Worm (Caenorhabditis elegans) whole organism, midembryonic: ENCODE data around the gene C09B7.2.

ENCODE experiments used
- T22C8.4 ChIP-seq: fragments of 200-800 bp; sonication (Bioruptor generic); IDR thresholded peaks from 2 replicates; pipeline ENCODE4 v1.3.6; 2022; ENCODE audit warnings: missing genetic modification characterization, missing compliant biosample characterization
- cog-1 ChIP-seq: sonication (generic microtip); optimal IDR thresholded peaks from 2 replicates; lab custom pipeline; 2016; ENCODE audit warnings: missing genetic modification characterization, missing compliant biosample characterization
- flt-1 ChIP-seq: fragments of 200-800 bp; sonication (Bioruptor generic); IDR thresholded peaks from 2 replicates; pipeline ENCODE4 v1.3.6; 2022; ENCODE audit warnings: missing genetic modification characterization, missing compliant biosample characterization
- klf-2 ChIP-seq: fragments of 200-800 bp; sonication (Bioruptor generic); conservative IDR thresholded peaks from 2 replicates; pipeline ENCODE4 v1.3.6; 2022; ENCODE audit warnings: missing genetic modification reagents, missing genetic modification characterization, missing compliant biosample characterization
- med-1 ChIP-seq: sonication (generic microtip); optimal IDR thresholded peaks from 2 replicates; lab custom pipeline; 2017; ENCODE audit warnings: missing genetic modification characterization, mild to moderate bottlenecking, missing compliant biosample characterization, antibody characterized with exemption, missing genetic modification reagents; ENCODE audit not compliant: insufficient read depth
- ref-1 ChIP-seq: fragments of 200-800 bp; sonication (Bioruptor generic); conservative IDR thresholded peaks from 2 replicates; pipeline ENCODE4 v1.3.6; 2022; ENCODE audit warnings: missing genetic modification reagents, missing genetic modification characterization, missing compliant biosample characterization
- tab-1 ChIP-seq: fragments of 200-800 bp; sonication (Bioruptor generic); IDR thresholded peaks from 2 replicates; pipeline ENCODE4 v1.3.6; 2022; ENCODE audit warnings: missing genetic modification characterization, missing compliant biosample characterization
- ztf-23 ChIP-seq: fragments of 200-800 bp; sonication (Bioruptor generic); IDR thresholded peaks from 2 replicates; pipeline ENCODE4 v1.3.6; 2022; ENCODE audit warnings: missing genetic modification reagents, missing genetic modification characterization, missing compliant biosample characterization
- ztf-29 ChIP-seq: fragments of 200-800 bp; sonication (Bioruptor generic); IDR thresholded peaks from 2 replicates; pipeline ENCODE4 v1.3.6; 2022; ENCODE audit warnings: missing genetic modification reagents, missing genetic modification characterization, missing compliant biosample characterization

Gene C09B7.2

ce11 chrX:2673272-2673671 lies 5.3 kb downstream of the C09B7.2 start, which contains the start of gene ser-7:
Gene ser-7 (plus strand): TSS chrX:2673572.
- no peak for TF ChIP-seq flt-1
- TF ChIP-seq cog-1: no peak
- TF ChIP-seq klf-2 (GFP tag; lab: Robert Waterston, UW): no peak
- TF ChIP-seq med-1 (GFP tag; lab: Kevin White, UChicago): no peak
- no peak for TF ChIP-seq ref-1

DNA sequence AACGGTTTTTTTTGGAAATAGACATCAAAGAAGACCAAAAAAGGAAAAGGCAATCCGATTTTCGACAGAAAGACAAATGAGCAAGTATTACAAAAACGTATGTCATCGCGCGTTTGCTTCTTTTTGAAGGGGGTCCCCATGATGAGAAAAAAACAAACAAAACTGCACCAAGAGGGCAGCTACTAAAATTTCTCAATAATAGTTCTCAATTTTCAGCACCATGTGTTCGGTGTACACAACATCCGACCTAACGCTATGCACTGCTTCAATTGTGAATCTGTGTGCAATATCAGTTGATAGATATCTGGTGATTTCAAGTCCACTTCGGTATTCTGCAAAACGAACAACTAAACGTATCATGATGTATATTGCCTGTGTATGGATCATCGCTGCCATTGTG lies 6.6 kb downstream of the C09B7.2 start:
- TF ChIP-seq tab-1 (GFP tag; lab: Robert Waterston, UW): no peak
- no peak for TF ChIP-seq flt-1
- no peak for TF ChIP-seq med-1 (GFP tag; lab: Kevin White, UChicago)
- no peak for TF ChIP-seq ref-1
- TF ChIP-seq T22C8.4 (GFP tag; lab: Robert Waterston, UW): no peak
- TF ChIP-seq ztf-29: no peak
- no peak for TF ChIP-seq ztf-23 (GFP tag; lab: Robert Waterston, UW)
- no peak for TF ChIP-seq klf-2 (GFP tag; lab: Robert Waterston, UW)
- no peak for TF ChIP-seq cog-1

ce11 chrX:2684448-2684847 lies 16.5 kb downstream of the C09B7.2 start:
- no peak for TF ChIP-seq ref-1
- no peak for TF ChIP-seq med-1 (GFP tag; lab: Kevin White, UChicago)
- no peak for TF ChIP-seq ztf-23 (GFP tag; lab: Robert Waterston, UW)
- no peak for TF ChIP-seq flt-1
- no peak for TF ChIP-seq klf-2 (GFP tag; lab: Robert Waterston, UW)
- TF ChIP-seq tab-1 (GFP tag; lab: Robert Waterston, UW): no peak
- TF ChIP-seq cog-1: no peak
- TF ChIP-seq ztf-29: no peak
- no peak for TF ChIP-seq T22C8.4 (GFP tag; lab: Robert Waterston, UW)

DNA sequence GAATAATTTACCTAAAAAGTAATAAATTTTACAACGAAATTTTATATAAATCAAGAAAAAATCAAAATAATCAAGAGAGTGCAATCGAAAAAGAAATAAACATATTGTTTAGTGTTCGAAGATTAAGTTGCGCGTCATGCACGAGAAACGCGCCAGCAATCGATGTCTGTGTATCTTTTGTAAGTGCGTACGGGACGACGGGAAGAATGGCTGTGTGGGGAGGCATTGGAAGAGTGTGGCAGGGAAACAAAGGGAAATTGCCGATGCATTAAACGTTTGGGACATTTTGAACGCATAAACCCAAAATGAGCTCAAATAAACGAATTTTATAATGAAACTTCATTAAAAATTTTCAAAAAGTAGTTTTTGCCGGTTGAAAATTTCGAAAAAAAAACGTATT lies 19.2 kb downstream of the C09B7.2 start, which contains the start of gene immt-1:
TSS of gene immt-1 (minus strand) at position 11 of the 400 bp plus-strand sequence.
- TF ChIP-seq ztf-23 (GFP tag; lab: Robert Waterston, UW) (peak; percentile 65; the same call in 1 of the 2 replicates), flt-1 (0 out of 2 replicates have a peak, but pooled peaks have one; percentile 43), klf-2 (GFP tag; lab: Robert Waterston, UW) (no peak), T22C8.4 (GFP tag; lab: Robert Waterston, UW) (no peak), ref-1 (no peak), ztf-29 (no peak), tab-1 (GFP tag; lab: Robert Waterston, UW) (no peak), cog-1 (peak; percentile 44)

DNA sequence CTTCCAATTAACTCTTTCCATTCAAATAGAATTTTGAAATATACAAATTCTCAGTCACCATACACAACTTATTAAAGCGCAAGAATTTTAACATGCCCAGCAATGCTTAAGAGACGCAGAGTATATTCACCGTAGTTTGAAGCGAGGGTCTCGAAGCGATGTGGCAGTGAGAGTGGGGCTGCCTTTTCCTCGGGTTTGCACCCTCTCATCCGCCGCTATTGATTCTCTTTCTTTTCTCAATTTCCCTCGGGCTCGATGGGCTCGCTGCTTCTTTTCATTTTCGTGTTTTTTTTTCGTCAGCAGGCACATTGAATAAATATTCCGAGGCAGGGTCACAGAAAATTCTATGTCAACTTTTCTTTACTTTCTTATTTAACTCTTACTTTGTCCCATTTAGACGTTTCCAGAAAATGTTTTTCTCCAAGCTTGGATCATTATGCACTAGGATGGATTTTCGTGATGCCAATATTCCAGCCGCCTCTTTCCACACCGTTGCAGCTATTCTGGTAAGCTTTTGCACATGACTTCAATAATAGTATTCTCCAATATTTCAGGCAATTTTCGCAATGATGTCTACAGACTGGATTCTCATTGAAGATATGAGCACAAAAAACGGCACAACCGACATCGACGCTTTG lies 20.8 kb downstream of the C09B7.2 start, which contains the start of gene T14G11.1:
TSS of gene T14G11.1 (plus strand) at position 408 of the 638 bp plus-strand sequence.
- TF ChIP-seq ztf-29: no peak
- no peak for TF ChIP-seq ztf-23 (GFP tag; lab: Robert Waterston, UW)
- no peak for TF ChIP-seq med-1 (GFP tag; lab: Kevin White, UChicago)
- TF ChIP-seq T22C8.4 (GFP tag; lab: Robert Waterston, UW): 0 out of 2 replicates have a peak, but pooled peaks have one; percentile 32
- TF ChIP-seq cog-1: peak; percentile 27
- no peak for TF ChIP-seq flt-1

- TF ChIP-seq ztf-23 (GFP tag; lab: Robert Waterston, UW) (no peak), ref-1 (no peak), cog-1 (no peak), klf-2 (GFP tag; lab: Robert Waterston, UW) (no peak), T22C8.4 (GFP tag; lab: Robert Waterston, UW) (no peak), tab-1 (GFP tag; lab: Robert Waterston, UW) (no peak), med-1 (GFP tag; lab: Kevin White, UChicago) (no peak), ztf-29 (no peak), flt-1 (no peak)
Measured at ce11 chrX:2693026-2693425, 25.1 kb downstream of the C09B7.2 start.

DNA sequence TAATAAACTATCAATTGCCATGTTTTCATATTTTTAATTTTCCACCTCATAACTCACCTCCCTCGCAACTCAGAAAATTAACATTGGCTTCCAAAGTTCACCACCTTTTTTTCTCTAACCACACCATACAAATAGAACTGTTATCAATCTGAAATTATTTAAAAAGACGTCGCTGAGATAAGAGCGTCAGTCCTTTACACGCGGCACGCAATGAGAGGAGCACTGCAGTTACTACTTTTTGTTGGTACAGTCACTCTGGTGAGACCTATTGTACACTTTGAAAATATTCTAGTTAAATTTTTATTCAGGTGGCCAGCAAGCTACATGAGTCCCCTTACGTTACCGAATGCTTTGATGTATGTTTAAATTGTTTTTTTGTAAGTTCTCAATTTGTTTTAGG lies 26.8 kb downstream of the C09B7.2 start, which contains the start of gene T02C5.1:
TSS of gene T02C5.1 (plus strand) at position 199 of the 400 bp plus-strand sequence.
- TF ChIP-seq med-1 (GFP tag; lab: Kevin White, UChicago) (no peak), ztf-29 (no peak), ztf-23 (GFP tag; lab: Robert Waterston, UW) (no peak), cog-1 (no peak), flt-1 (no peak), tab-1 (GFP tag; lab: Robert Waterston, UW) (no peak), T22C8.4 (GFP tag; lab: Robert Waterston, UW) (no peak), ref-1 (no peak), klf-2 (GFP tag; lab: Robert Waterston, UW) (no peak)

- TF ChIP-seq ref-1 (no peak), tab-1 (GFP tag; lab: Robert Waterston, UW) (no peak), flt-1 (no peak), ztf-23 (GFP tag; lab: Robert Waterston, UW) (no peak), ztf-29 (no peak), med-1 (GFP tag; lab: Kevin White, UChicago) (no peak), cog-1 (no peak), T22C8.4 (GFP tag; lab: Robert Waterston, UW) (no peak)
Measured at ce11 chrX:2695292-2695691, 27.4 kb downstream of the C09B7.2 start.

DNA sequence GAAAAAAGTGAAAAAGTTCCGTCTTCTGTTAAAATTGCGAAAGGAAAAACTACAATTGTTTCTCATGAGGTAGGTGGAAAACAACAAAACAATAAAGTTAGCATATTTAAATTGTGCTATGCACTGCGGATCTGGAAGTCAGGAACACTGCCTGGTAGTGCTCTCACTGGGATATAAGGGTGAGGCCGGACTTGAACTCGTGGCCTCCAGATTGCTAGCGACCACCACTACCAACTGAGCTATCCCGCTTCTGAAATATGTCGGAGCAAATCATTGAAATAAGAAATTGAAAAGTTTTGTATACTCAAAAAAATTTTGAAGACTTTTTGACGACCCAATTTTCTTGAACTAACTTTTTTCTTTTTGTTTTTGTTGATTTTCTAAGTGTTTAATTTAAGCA lies 28.6 kb downstream of the C09B7.2 start:
- no peak for TF ChIP-seq T22C8.4 (GFP tag; lab: Robert Waterston, UW)
- TF ChIP-seq ztf-29: no peak
- TF ChIP-seq ref-1: no peak
- no peak for TF ChIP-seq flt-1
- TF ChIP-seq cog-1: no peak
- TF ChIP-seq klf-2 (GFP tag; lab: Robert Waterston, UW): no peak
- TF ChIP-seq tab-1 (GFP tag; lab: Robert Waterston, UW): no peak
- TF ChIP-seq med-1 (GFP tag; lab: Kevin White, UChicago): no peak
- no peak for TF ChIP-seq ztf-23 (GFP tag; lab: Robert Waterston, UW)

ce11 chrX:2697645-2698044 lies 29.7 kb downstream of the C09B7.2 start:
- TF ChIP-seq med-1 (GFP tag; lab: Kevin White, UChicago) (no peak), tab-1 (GFP tag; lab: Robert Waterston, UW) (no peak), ref-1 (no peak), flt-1 (peak; percentile 53; the same call in 1 of the 2 replicates), cog-1 (no peak)
